Worm (Caenorhabditis elegans) whole organism, young adult: ENCODE data around the gene rcs-1.

ENCODE experiments used
- B0261.1 ChIP-seq: sonication (generic microtip); optimal IDR thresholded peaks from 2 replicates; lab custom pipeline; 2016; ENCODE audit warnings: mild to moderate bottlenecking, missing genetic modification characterization, moderate library complexity, missing compliant biosample characterization
- B0336.3 ChIP-seq: fragments of 200-800 bp; sonication (Bioruptor generic); IDR thresholded peaks from 2 replicates; pipeline ENCODE4 v1.3.6; 2022; ENCODE audit warnings: missing genetic modification characterization, missing compliant biosample characterization
- F22D6.2 ChIP-seq: sonication (generic microtip); optimal IDR thresholded peaks from 2 replicates; lab custom pipeline; 2016; ENCODE audit warnings: mild to moderate bottlenecking, missing genetic modification characterization, missing compliant biosample characterization
- F33H1.4 ChIP-seq: fragments of 200-800 bp; sonication (Bioruptor generic); IDR thresholded peaks from 2 replicates; pipeline ENCODE4 v1.3.6; 2022; ENCODE audit warnings: missing genetic modification reagents, missing genetic modification characterization, missing compliant biosample characterization
- Y53F4B.3 ChIP-seq: fragments of 200-800 bp; sonication (Bioruptor generic); IDR thresholded peaks from 2 replicates; pipeline ENCODE4 v1.3.6; 2022; ENCODE audit warnings: missing genetic modification reagents, missing genetic modification characterization, missing compliant biosample characterization
- ZK185.1 ChIP-seq: sonication (generic microtip); optimal IDR thresholded peaks from 2 replicates; lab custom pipeline; 2016; ENCODE audit warnings: mild to moderate bottlenecking, missing genetic modification characterization, missing compliant biosample characterization; ENCODE audit not compliant: poor library complexity, severe bottlenecking
- ama-1 ChIP-seq, 3 experiments: fragments of 150-350 bp in 1 of 3; sonication (generic microtip) in 2 of 3; optimal IDR thresholded peaks; 2 replicates each; lab custom pipeline; 2014 to 2018; ENCODE audit warnings: missing biosample characterization in 2 of 3, missing genetic modification characterization in 2 of 3, missing genetic modification reagents in 2 of 3
- attf-5 ChIP-seq: fragments of 200-800 bp; sonication (Bioruptor generic); optimal IDR thresholded peaks from 2 replicates; lab custom pipeline; 2018; ENCODE audit warnings: mild to moderate bottlenecking, missing genetic modification characterization, missing compliant biosample characterization
- ccch-3 ChIP-seq: fragments of 200-800 bp; sonication (Bioruptor generic); optimal IDR thresholded peaks from 2 replicates; lab custom pipeline; 2018; ENCODE audit warnings: mild to moderate bottlenecking, missing genetic modification characterization, missing compliant biosample characterization
- cebp-1 ChIP-seq, 2 experiments: fragments of 200-800 bp in 1 of 2; sonication (Bioruptor generic) in 1 of 2; sonication (generic microtip) in 1 of 2; IDR thresholded peaks in 1 of 2; optimal IDR thresholded peaks in 1 of 2; 2 replicates each; pipeline versions ENCODE4 v1.3.6 to Lab custom; 2017 to 2022; ENCODE audit warnings: missing compliant biosample characterization in 2 of 2, missing genetic modification characterization in 2 of 2, mild to moderate bottlenecking in 1 of 2, missing genetic modification reagents in 1 of 2, moderate library complexity in 1 of 2
- ceh-40 ChIP-seq: fragments of 200-800 bp; sonication (Bioruptor generic); IDR thresholded peaks from 2 replicates; pipeline ENCODE4 v1.3.6; 2022; ENCODE audit warnings: missing genetic modification characterization, missing compliant biosample characterization
- efl-1 ChIP-seq: fragments of 150-350 bp; optimal IDR thresholded peaks from 2 replicates; lab custom pipeline; 2014; ENCODE audit warnings: missing biosample characterization, missing genetic modification reagents, missing genetic modification characterization
- fkh-3 ChIP-seq: sonication (generic microtip); optimal IDR thresholded peaks from 2 replicates; lab custom pipeline; 2016; ENCODE audit warnings: mild to moderate bottlenecking, missing genetic modification characterization, missing compliant biosample characterization
- hmg-20 ChIP-seq: fragments of 200-800 bp; sonication (Bioruptor generic); IDR thresholded peaks from 2 replicates; pipeline ENCODE4 v1.3.6; 2022; ENCODE audit warnings: missing genetic modification reagents, missing genetic modification characterization, missing compliant biosample characterization
- let-526 ChIP-seq: fragments of 200-800 bp; sonication (Bioruptor generic); IDR thresholded peaks from 2 replicates; pipeline ENCODE4 v1.3.6; 2022; ENCODE audit warnings: missing genetic modification reagents, missing genetic modification characterization, missing compliant biosample characterization
- lin-26 ChIP-seq: fragments of 200-800 bp; sonication (Bioruptor generic); IDR thresholded peaks from 2 replicates; pipeline ENCODE4 v1.3.6; 2022; ENCODE audit warnings: missing genetic modification reagents, missing genetic modification characterization, missing compliant biosample characterization
- lin-35 ChIP-seq, 3 experiments: fragments of 150-350 bp in 2 of 3; sonication (generic microtip) in 1 of 3; optimal IDR thresholded peaks; 2 replicates each; lab custom pipeline; 2014 to 2018; ENCODE audit warnings: missing biosample characterization in 3 of 3, missing genetic modification characterization in 3 of 3, missing genetic modification reagents in 3 of 3
- lin-40 ChIP-seq: sonication (generic microtip); optimal IDR thresholded peaks from 2 replicates; lab custom pipeline; 2016; ENCODE audit warnings: missing genetic modification characterization, mild to moderate bottlenecking, missing compliant biosample characterization, missing genotype, missing genetic modification reagents
- lin-54 ChIP-seq: fragments of 200-800 bp; sonication (Bioruptor generic); optimal IDR thresholded peaks from 2 replicates; lab custom pipeline; 2018; ENCODE audit warnings: mild to moderate bottlenecking, missing genetic modification characterization, missing compliant biosample characterization
- lir-1 ChIP-seq: fragments of 200-800 bp; sonication (Bioruptor generic); conservative IDR thresholded peaks from 2 replicates; pipeline ENCODE4 v1.3.6; 2022; ENCODE audit warnings: missing genetic modification reagents, missing genetic modification characterization, missing compliant biosample characterization
- lsl-1 ChIP-seq: fragments of 200-800 bp; sonication (Bioruptor generic); optimal IDR thresholded peaks from 2 replicates; lab custom pipeline; 2018; ENCODE audit warnings: mild to moderate bottlenecking, missing genetic modification characterization, moderate library complexity, missing compliant biosample characterization
- lsy-27 ChIP-seq: sonication (generic microtip); optimal IDR thresholded peaks from 2 replicates; lab custom pipeline; 2017; ENCODE audit warnings: missing genetic modification characterization, mild to moderate bottlenecking, missing compliant biosample characterization, antibody characterized with exemption, missing genotype, borderline replicate concordance; ENCODE audit not compliant: insufficient read depth
- madf-3 ChIP-seq: fragments of 200-800 bp; sonication (Bioruptor generic); IDR thresholded peaks from 2 replicates; pipeline ENCODE4 v1.3.6; 2022; ENCODE audit warnings: missing genetic modification reagents, missing genetic modification characterization, missing compliant biosample characterization
- mcd-1 ChIP-seq: fragments of 200-800 bp; sonication (Bioruptor generic); IDR thresholded peaks from 2 replicates; pipeline ENCODE4 v1.3.6; 2022; ENCODE audit warnings: missing genetic modification reagents, missing genetic modification characterization, missing compliant biosample characterization
- nfyb-1 ChIP-seq: fragments of 200-800 bp; sonication (Bioruptor generic); IDR thresholded peaks from 2 replicates; pipeline ENCODE4 v1.3.6; 2022; ENCODE audit warnings: missing genetic modification reagents, missing genetic modification characterization, missing compliant biosample characterization
- nhr-27 ChIP-seq: fragments of 200-800 bp; sonication (Bioruptor generic); optimal IDR thresholded peaks from 2 replicates; lab custom pipeline; 2018; ENCODE audit warnings: mild to moderate bottlenecking, missing genetic modification characterization, moderate library complexity, missing compliant biosample characterization
- nhr-80 ChIP-seq: sonication (generic microtip); optimal IDR thresholded peaks from 2 replicates; lab custom pipeline; 2016; ENCODE audit warnings: missing genetic modification characterization, missing compliant biosample characterization
- nhr-90 ChIP-seq: sonication (generic microtip); optimal IDR thresholded peaks from 2 replicates; lab custom pipeline; 2016; ENCODE audit warnings: missing genotype, mild to moderate bottlenecking, missing genetic modification characterization, missing compliant biosample characterization
- rec-8 ChIP-seq, 2 experiments: sonication (generic microtip); optimal IDR thresholded peaks; 2 replicates each; lab custom pipeline; 2016; ENCODE audit warnings: mild to moderate bottlenecking in 2 of 2, missing genetic modification characterization in 2 of 2, missing genetic modification reagents in 2 of 2, missing genotype in 2 of 2, missing biosample characterization in 1 of 2, missing compliant biosample characterization in 1 of 2, moderate library complexity in 1 of 2
- repo-1 ChIP-seq: sonication (generic microtip); optimal IDR thresholded peaks from 2 replicates; lab custom pipeline; 2017; ENCODE audit warnings: mild to moderate bottlenecking, missing genetic modification characterization, missing compliant biosample characterization
- rpc-1 ChIP-seq, 2 experiments: fragments of 150-350 bp in 1 of 2; sonication (generic microtip) in 1 of 2; optimal IDR thresholded peaks; 2 replicates each; lab custom pipeline; 2014 to 2018; ENCODE audit warnings: missing biosample characterization in 1 of 2, missing genetic modification characterization in 1 of 2, missing genetic modification reagents in 1 of 2, missing genotype in 1 of 2
- tbx-9 ChIP-seq: sonication (generic microtip); optimal IDR thresholded peaks from 2 replicates; lab custom pipeline; 2016; ENCODE audit warnings: borderline replicate concordance, missing genetic modification characterization, inconsistent platforms, missing compliant biosample characterization
- ztf-6 ChIP-seq: fragments of 200-800 bp; sonication (Bioruptor generic); IDR thresholded peaks from 2 replicates; pipeline ENCODE4 v1.3.6; 2022; ENCODE audit warnings: missing genetic modification reagents, missing genetic modification characterization, missing compliant biosample characterization

rcs-1 gene

DNA sequence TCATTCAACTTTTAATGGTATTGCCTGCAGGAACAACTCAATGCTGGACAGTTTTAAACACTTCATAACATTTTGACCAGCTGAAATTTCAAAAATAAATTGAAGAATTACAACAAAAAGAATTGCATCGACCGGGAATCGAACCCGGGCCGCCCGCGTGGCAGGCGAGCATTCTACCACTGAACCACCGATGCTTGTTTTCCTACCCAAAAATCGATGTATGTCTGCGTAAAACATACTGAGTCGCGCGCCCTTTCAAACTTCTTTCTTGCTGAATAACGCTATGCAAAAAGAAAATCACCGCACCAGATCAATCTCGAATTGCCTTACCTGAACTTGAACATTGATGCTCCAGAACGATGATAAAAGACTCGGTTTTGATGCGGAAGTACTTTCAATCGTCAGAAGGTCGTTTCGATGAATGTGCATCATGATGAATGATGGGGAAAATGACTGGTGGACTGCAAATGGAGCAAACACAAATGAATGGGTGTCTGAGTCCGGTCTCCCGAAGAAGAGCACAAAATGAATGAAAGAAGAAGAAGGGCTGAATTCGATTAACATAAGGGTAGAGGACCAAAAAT, 31.5 kb downstream of the rcs-1 start, which contains the start of gene R04E5.7 (continued):
- TF ChIP-seq ama-1 (optimal IDR thresholded peaks at IDR 0.05; lab: Kevin White, UChicago) = no peak
- TF ChIP-seq ama-1 (GFP tag; optimal IDR thresholded peaks at IDR 0.05; lab: Kevin White, UChicago) = peak in 1 of 2 experiments; percentile 23
- no peak for TF ChIP-seq Y53F4B.3 (GFP tag; lab: Robert Waterston, UW)
- no peak for TF ChIP-seq nfyb-1
- TF ChIP-seq ZK185.1 (tag; lab: Kevin White, UChicago) = no peak
- no peak for TF ChIP-seq F22D6.2 (tag; lab: Kevin White, UChicago)
- no peak for TF ChIP-seq ceh-40 (GFP tag; lab: Robert Waterston, UW)
- 0 out of 2 replicates have a peak, but pooled peaks have one; percentile 17 for TF ChIP-seq let-526 (GFP tag; lab: Robert Waterston, UW)
- 0 out of 2 replicates have a peak, but pooled peaks have one; percentile 38 for TF ChIP-seq cebp-1 (GFP tag; IDR thresholded peaks at IDR 0.05; lab: Robert Waterston, UW)
- TF ChIP-seq cebp-1 (tag; optimal IDR thresholded peaks at IDR 0.05; lab: Kevin White, UChicago) = peak; percentile 37
- no peak for TF ChIP-seq B0336.3
- no peak for TF ChIP-seq ztf-6 (GFP tag; lab: Robert Waterston, UW)
- peak; percentile 73 for TF ChIP-seq rpc-1 (optimal IDR thresholded peaks at IDR 0.05; lab: Kevin White, UChicago)
- TF ChIP-seq rpc-1 (tag; optimal IDR thresholded peaks at IDR 0.05; lab: Kevin White, UChicago) = peak; percentile 79
- TF ChIP-seq tbx-9 = no peak
- no peak for TF ChIP-seq lsl-1 (GFP tag; lab: Kevin White, UChicago)
- 0 out of 2 replicates have a peak, but pooled peaks have one; percentile 17 for TF ChIP-seq madf-3
- no peak for TF ChIP-seq ccch-3
- TF ChIP-seq nhr-90 (tag; lab: Kevin White, UChicago) = peak; percentile 34
- no peak for TF ChIP-seq lsy-27 (tag; lab: Kevin White, UChicago)
- TF ChIP-seq lin-40 (tag; lab: Kevin White, UChicago) = peak; percentile 19
- no peak for TF ChIP-seq efl-1 (GFP tag; lab: Kevin White, UChicago)
- TF ChIP-seq lin-26 = peak; percentile 78
- peak; percentile 74 for TF ChIP-seq B0261.1 (tag; lab: Kevin White, UChicago)
- TF ChIP-seq rec-8 (tag; optimal IDR thresholded peaks at IDR 0.05; lab: Kevin White, UChicago) = peak in 1 of 2 experiments; percentile 1

ce11 chrX:8791821-8792220, 36.5 kb downstream of the rcs-1 start, which contains the start of gene chup-1:
TSS of gene chup-1 (plus strand) at chrX:8792160.
- TF ChIP-seq F22D6.2 (tag; lab: Kevin White, UChicago) = no peak
- TF ChIP-seq ama-1 (optimal IDR thresholded peaks at IDR 0.05; lab: Kevin White, UChicago) = no peak
- no peak for TF ChIP-seq ama-1 (GFP tag; optimal IDR thresholded peaks at IDR 0.05; lab: Kevin White, UChicago)
- TF ChIP-seq lin-35 (GFP tag; optimal IDR thresholded peaks at IDR 0.05; lab: Kevin White, UChicago) = no peak
- TF ChIP-seq F33H1.4 (GFP tag; lab: Robert Waterston, UW) = no peak
- peak; percentile 7 for TF ChIP-seq repo-1 (tag; lab: Kevin White, UChicago)
- no peak for TF ChIP-seq hmg-20 (GFP tag; lab: Robert Waterston, UW)
- no peak for TF ChIP-seq nhr-27 (tag; lab: Kevin White, UChicago)
- peak; percentile 45 for TF ChIP-seq attf-5 (GFP tag; lab: Kevin White, UChicago)
- TF ChIP-seq cebp-1 (GFP tag; IDR thresholded peaks at IDR 0.05; lab: Robert Waterston, UW) = no peak
- peak; percentile 44 for TF ChIP-seq cebp-1 (tag; optimal IDR thresholded peaks at IDR 0.05; lab: Kevin White, UChicago)
- TF ChIP-seq lsl-1 (GFP tag; lab: Kevin White, UChicago) = no peak
- TF ChIP-seq nhr-80 (tag; lab: Kevin White, UChicago) = peak; percentile 32
- no peak for TF ChIP-seq lin-54 (GFP tag; lab: Kevin White, UChicago)
- TF ChIP-seq fkh-3 = no peak
- peak; percentile 68 for TF ChIP-seq mcd-1 (GFP tag; lab: Robert Waterston, UW)
- no peak for TF ChIP-seq lir-1 (GFP tag; lab: Robert Waterston, UW)
